Worm (Caenorhabditis elegans): ENCODE data around the gene mnk-1.

DNA sequence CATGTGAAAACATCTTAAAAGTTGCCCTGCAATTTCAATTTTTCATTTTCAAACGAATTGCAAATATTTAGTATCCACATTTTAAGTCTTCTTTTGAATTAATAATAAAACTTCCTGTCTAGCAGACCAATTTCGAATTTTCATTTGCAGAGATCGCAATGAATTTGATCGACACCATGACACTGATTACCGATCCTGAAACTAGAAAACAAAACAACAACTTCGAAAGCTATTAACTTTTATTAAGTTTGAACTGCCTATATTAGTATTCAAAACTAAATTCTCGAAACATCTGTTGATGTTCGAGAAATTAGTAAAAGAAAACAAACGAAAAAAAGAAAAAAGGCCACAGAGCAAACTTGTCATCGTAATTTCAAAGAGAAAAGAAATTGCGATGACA lies 19.3 kb upstream of the mnk-1 start:
- TF ChIP-seq skn-1 (tag; optimal IDR thresholded peaks at IDR 0.05) = no peak
- TF ChIP-seq egl-27 (tag; optimal IDR thresholded peaks at IDR 0.05) = no peak
- no peak for TF ChIP-seq fos-1 (tag; optimal IDR thresholded peaks at IDR 0.05)
- TF ChIP-seq ama-1 (optimal IDR thresholded peaks at IDR 0.05) = no peak
- no peak for TF ChIP-seq unc-39 (tag; optimal IDR thresholded peaks at IDR 0.05)
- TF ChIP-seq nhr-25 (tag; optimal IDR thresholded peaks at IDR 0.05) = no peak
- TF ChIP-seq lin-39 (tag; optimal IDR thresholded peaks at IDR 0.05) = no peak
- no peak for TF ChIP-seq ceh-16 (tag; optimal IDR thresholded peaks at IDR 0.05)
- no peak for TF ChIP-seq nhr-77 (tag; optimal IDR thresholded peaks at IDR 0.05)
- no peak for TF ChIP-seq snpc-4 (tag; optimal IDR thresholded peaks at IDR 0.05)
- no peak for TF ChIP-seq zag-1 (tag; optimal IDR thresholded peaks at IDR 0.05)
- TF ChIP-seq ztf-4 (tag; optimal IDR thresholded peaks at IDR 0.05) = no peak

Measured in whole organism, L2 larva.